Worm (Caenorhabditis elegans): ENCODE measurements around the gene Y49E10.4.

DNA sequence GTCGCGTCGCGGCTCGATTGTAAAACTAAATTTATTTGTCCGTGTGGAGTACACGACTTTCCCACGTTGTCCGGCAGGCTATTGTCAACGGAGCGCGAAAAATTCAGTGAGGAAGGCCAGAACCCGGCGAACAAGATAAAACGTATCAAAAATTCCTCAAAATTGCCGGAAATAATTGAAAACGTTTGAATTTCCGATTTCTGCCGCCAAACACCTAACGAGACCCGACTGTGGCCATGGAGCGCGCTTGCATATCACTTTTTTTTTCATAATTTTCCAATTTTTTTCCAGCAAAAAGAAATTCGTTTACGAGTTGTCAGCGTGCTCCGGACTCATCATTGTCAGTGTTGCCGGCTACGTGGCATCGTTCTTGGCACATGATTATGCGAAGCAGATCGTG is 14.9 kb upstream of the Y49E10.4 start:
- no peak for TF ChIP-seq unc-39 (tag; optimal IDR thresholded peaks at IDR 0.05)
- no peak for TF ChIP-seq ham-2 (GFP tag; optimal IDR thresholded peaks at IDR 0.05)
- no peak for TF ChIP-seq cnd-1 (tag; optimal IDR thresholded peaks at IDR 0.05)
- TF ChIP-seq pha-4 (tag; optimal IDR thresholded peaks at IDR 0.05): no peak
- TF ChIP-seq ceh-39 (tag; optimal IDR thresholded peaks at IDR 0.05): no peak
- no peak for TF ChIP-seq blmp-1 (tag; optimal IDR thresholded peaks at IDR 0.05)
- no peak for TF ChIP-seq lin-13 (tag; optimal IDR thresholded peaks at IDR 0.05)
- TF ChIP-seq snpc-4 (tag; optimal IDR thresholded peaks at IDR 0.05): no peak
- no peak for TF ChIP-seq nhr-28 (tag; optimal IDR thresholded peaks at IDR 0.05)

Measured in whole organism, mixed stage, embryonic.